Worm (Caenorhabditis elegans) whole organism, early embryonic: Measurements from ENCODE around the gene R02D5.3.

Experiments
- B0310.2 ChIP-seq: sonication (generic microtip); optimal IDR thresholded peaks from 2 replicates; lab custom pipeline; 2016; ENCODE audit warnings: mild to moderate bottlenecking, missing genetic modification characterization, missing compliant biosample characterization
- F13C5.2 ChIP-seq: sonication (generic microtip); optimal IDR thresholded peaks from 2 replicates; lab custom pipeline; 2017; ENCODE audit warnings: mild to moderate bottlenecking, missing genetic modification characterization, inconsistent platforms, missing compliant biosample characterization
- aly-1 ChIP-seq: sonication (generic microtip); optimal IDR thresholded peaks from 2 replicates; lab custom pipeline; 2016; ENCODE audit warnings: missing genetic modification characterization, missing compliant biosample characterization
- ama-1 ChIP-seq: fragments of 150-350 bp; optimal IDR thresholded peaks from 2 replicates; lab custom pipeline; 2014
- ceh-13 ChIP-seq: fragments of 200-800 bp; sonication (Bioruptor generic); optimal IDR thresholded peaks from 2 replicates; lab custom pipeline; 2018; ENCODE audit warnings: mild to moderate bottlenecking, missing genetic modification characterization, missing compliant biosample characterization
- ceh-36 ChIP-seq: sonication (generic microtip); optimal IDR thresholded peaks from 2 replicates; lab custom pipeline; 2016; ENCODE audit warnings: missing genetic modification characterization, inconsistent platforms, missing compliant biosample characterization
- ets-7 ChIP-seq: sonication (generic microtip); optimal IDR thresholded peaks from 2 replicates; lab custom pipeline; 2016; ENCODE audit warnings: missing genotype, missing genetic modification characterization, missing compliant biosample characterization
- flt-1 ChIP-seq: fragments of 200-800 bp; sonication (Bioruptor generic); IDR thresholded peaks from 2 replicates; pipeline ENCODE4 v1.3.6; 2022; ENCODE audit warnings: missing genetic modification characterization, missing compliant biosample characterization
- hmbx-1 ChIP-seq: sonication (generic microtip); optimal IDR thresholded peaks from 2 replicates; lab custom pipeline; 2016; ENCODE audit warnings: mild to moderate bottlenecking, missing genetic modification characterization, missing compliant biosample characterization
- hmg-4 ChIP-seq: fragments of 200-800 bp; sonication (Bioruptor generic); optimal IDR thresholded peaks from 2 replicates; lab custom pipeline; 2018; ENCODE audit warnings: mild to moderate bottlenecking, missing genetic modification characterization, missing compliant biosample characterization
- hnd-1 ChIP-seq: sonication (generic microtip); optimal IDR thresholded peaks from 2 replicates; lab custom pipeline; 2016; ENCODE audit warnings: missing genetic modification characterization, missing compliant biosample characterization
- pes-1 ChIP-seq: fragments of 200-800 bp; sonication (Bioruptor generic); IDR thresholded peaks from 2 replicates; pipeline ENCODE4 v1.3.6; 2022; ENCODE audit warnings: missing genetic modification reagents, missing genetic modification characterization, missing compliant biosample characterization
- scrt-1 ChIP-seq: fragments of 200-800 bp; sonication (Bioruptor generic); IDR thresholded peaks from 2 replicates; pipeline ENCODE4 v1.3.6; 2022; ENCODE audit warnings: missing genetic modification characterization, missing compliant biosample characterization
- sea-1 ChIP-seq: fragments of 200-800 bp; sonication (Bioruptor generic); conservative IDR thresholded peaks from 2 replicates; pipeline ENCODE4 v1.3.6; 2022; ENCODE audit warnings: missing genetic modification characterization, missing compliant biosample characterization
- tbx-11 ChIP-seq: fragments of 200-800 bp; sonication (Bioruptor generic); IDR thresholded peaks from 2 replicates; pipeline ENCODE4 v1.3.6; 2022; ENCODE audit warnings: missing genetic modification characterization, missing compliant biosample characterization
- tbx-37 ChIP-seq: fragments of 200-800 bp; sonication (Bioruptor generic); conservative IDR thresholded peaks from 2 replicates; pipeline ENCODE4 v1.3.6; 2022; ENCODE audit warnings: missing genetic modification reagents, missing genetic modification characterization, missing compliant biosample characterization
- tra-4 ChIP-seq: sonication (generic microtip); optimal IDR thresholded peaks from 2 replicates; lab custom pipeline; 2017; ENCODE audit warnings: missing genetic modification characterization, missing compliant biosample characterization

R02D5.3 gene

DNA sequence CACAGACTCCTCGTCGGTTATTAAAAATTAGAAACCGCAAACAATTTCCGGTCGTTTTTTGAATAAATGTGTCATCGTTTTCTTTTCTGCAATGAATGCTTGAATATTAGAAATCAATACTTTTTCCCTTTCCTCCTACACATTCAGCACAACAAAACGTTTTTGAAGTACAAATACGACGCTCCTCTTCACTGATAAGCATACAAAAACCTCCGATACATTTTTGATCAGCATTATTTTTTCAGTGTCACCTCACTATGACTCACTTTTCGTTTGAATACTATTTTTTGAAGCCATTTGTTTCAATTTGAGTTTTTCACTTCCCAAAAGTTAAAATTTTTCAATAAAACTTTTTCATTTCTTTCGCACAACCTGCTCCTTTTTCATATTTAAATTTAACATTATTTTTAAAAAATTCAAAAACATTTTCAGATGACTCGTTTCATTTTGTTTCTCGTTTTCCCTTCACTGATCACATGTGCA, at the start of gene R02D5.3:
R02D5.3 (plus strand) TSS at position 433 of the 483 bp plus-strand sequence.
- no peak for TF ChIP-seq hmbx-1 (tag; lab: Kevin White, UChicago)
- no peak for TF ChIP-seq scrt-1 (GFP tag; lab: Robert Waterston, UW)
- TF ChIP-seq sea-1 (GFP tag; lab: Robert Waterston, UW), result no peak
- no peak for TF ChIP-seq pes-1 (GFP tag; lab: Robert Waterston, UW)
- TF ChIP-seq ets-7 (tag; lab: Kevin White, UChicago), result no peak
- TF ChIP-seq ceh-36 (tag; lab: Kevin White, UChicago), result no peak
- no peak for TF ChIP-seq hnd-1 (tag; lab: Kevin White, UChicago)

DNA sequence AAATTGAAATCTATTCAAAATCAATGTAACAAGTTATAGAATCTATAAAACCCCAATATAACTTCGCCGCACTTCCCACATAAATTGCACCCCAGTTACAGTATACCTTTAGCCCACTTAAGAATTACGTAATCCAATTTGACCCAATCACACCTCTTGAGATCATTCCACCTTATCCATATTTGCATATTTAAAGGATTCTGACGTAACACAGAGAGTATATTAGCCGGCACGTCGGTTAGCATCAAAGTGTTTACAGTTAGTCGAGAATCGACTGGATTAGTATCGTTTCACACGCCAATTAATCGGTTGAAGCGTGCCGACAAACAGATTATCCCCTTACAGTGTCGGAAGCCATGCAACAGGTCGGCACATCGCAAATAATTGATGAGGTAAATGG, 49.4 kb upstream of the R02D5.3 start:
- TF ChIP-seq ceh-36 (tag; lab: Kevin White, UChicago) (peak; percentile 71), pes-1 (GFP tag; lab: Robert Waterston, UW) (no peak)

DNA sequence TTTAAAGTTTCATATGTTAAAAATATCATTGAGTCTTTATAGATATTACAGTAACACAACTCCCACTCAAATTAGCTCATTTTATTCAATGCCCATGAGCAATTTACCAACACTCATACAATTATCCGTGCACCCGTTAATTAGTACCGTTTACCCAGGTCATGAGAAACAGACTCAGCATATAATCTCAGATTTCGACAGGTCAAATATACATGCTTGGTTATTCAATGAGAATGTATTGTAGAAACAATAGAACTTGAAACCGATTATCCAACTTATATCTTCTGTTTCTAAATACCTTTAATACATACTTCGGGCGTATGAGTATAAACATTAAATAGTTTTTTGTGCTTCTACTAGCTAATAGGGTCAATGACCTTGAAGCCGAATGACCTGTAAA, 46.8 kb upstream of the R02D5.3 start:
- TF ChIP-seq aly-1, result no peak
- no peak for TF ChIP-seq tbx-37 (GFP tag; lab: Robert Waterston, UW)
- no peak for TF ChIP-seq ceh-36 (tag; lab: Kevin White, UChicago)

DNA sequence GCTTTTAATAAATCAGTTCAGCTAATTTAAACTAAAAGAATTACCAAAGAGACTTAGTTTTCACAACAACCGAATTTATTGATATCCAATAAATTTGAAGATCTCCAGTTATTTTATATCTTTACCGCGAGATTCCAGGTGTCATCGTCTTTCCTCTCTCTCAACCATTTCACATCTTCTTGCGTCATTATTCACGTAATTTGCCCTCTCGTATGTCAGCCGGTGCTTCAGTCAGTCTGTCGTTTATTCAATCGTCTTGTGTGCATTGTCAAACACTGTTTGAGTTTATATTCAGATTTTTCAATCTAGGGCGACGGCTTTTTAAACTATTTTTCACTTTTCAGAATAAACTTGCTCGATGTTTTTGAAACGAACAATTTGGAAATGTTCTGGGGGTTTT, 45.6 kb upstream of the R02D5.3 start:
- TF ChIP-seq hmbx-1 (tag; lab: Kevin White, UChicago) (no peak), sea-1 (GFP tag; lab: Robert Waterston, UW) (no peak), ets-7 (tag; lab: Kevin White, UChicago) (no peak), aly-1 (no peak), ama-1 (lab: Kevin White, UChicago) (no peak), hnd-1 (tag; lab: Kevin White, UChicago) (no peak), F13C5.2 (tag; lab: Kevin White, UChicago) (no peak), flt-1 (GFP tag; lab: Robert Waterston, UW) (no peak), B0310.2 (tag; lab: Kevin White, UChicago) (no peak), tra-4 (tag; lab: Kevin White, UChicago) (no peak), tbx-37 (GFP tag; lab: Robert Waterston, UW) (no peak), ceh-13 (GFP tag; lab: Kevin White, UChicago) (no peak), hmg-4 (GFP tag; lab: Kevin White, UChicago) (no peak), scrt-1 (GFP tag; lab: Robert Waterston, UW) (no peak), tbx-11 (GFP tag; lab: Robert Waterston, UW) (no peak)

DNA sequence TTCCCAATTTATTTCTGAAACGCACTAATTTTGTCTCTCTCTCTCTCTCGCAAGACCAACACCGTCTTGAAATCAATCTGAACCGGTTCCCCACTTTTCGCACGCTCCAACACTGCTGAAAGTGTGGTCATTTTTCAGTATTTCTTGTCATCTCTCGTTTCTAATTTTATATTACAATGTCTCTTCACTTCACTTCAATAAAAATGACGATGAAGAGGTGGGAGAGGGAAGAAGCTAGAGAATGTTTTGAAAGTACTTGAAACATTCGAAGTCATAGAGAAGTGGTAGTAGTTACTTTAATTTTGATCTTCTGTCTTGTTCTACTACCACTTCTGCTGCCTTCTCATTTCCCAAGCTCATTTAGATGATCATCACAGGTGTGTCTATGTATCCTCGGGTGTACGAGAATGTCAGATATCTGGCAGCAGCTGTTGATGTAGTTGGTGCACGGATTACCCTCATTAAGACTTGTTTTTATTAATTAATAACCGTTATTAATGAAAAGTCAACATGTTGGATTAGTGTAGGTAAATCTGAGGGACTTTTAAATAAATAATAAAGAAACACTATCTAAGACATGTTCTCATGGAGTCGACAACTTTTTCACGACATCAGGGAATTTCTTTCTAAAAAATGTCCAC, 44.7 kb upstream of the R02D5.3 start:
- no peak for TF ChIP-seq hmbx-1 (tag; lab: Kevin White, UChicago)
- no peak for TF ChIP-seq B0310.2 (tag; lab: Kevin White, UChicago)
- TF ChIP-seq ama-1 (lab: Kevin White, UChicago), result no peak
- TF ChIP-seq ceh-13 (GFP tag; lab: Kevin White, UChicago), result no peak
- TF ChIP-seq aly-1, result no peak
- TF ChIP-seq scrt-1 (GFP tag; lab: Robert Waterston, UW), result no peak
- no peak for TF ChIP-seq tra-4 (tag; lab: Kevin White, UChicago)
- no peak for TF ChIP-seq tbx-37 (GFP tag; lab: Robert Waterston, UW)
- TF ChIP-seq pes-1 (GFP tag; lab: Robert Waterston, UW), result no peak
- no peak for TF ChIP-seq hnd-1 (tag; lab: Kevin White, UChicago)
- TF ChIP-seq sea-1 (GFP tag; lab: Robert Waterston, UW), result no peak
- no peak for TF ChIP-seq F13C5.2 (tag; lab: Kevin White, UChicago)
- TF ChIP-seq ets-7 (tag; lab: Kevin White, UChicago), result no peak

DNA sequence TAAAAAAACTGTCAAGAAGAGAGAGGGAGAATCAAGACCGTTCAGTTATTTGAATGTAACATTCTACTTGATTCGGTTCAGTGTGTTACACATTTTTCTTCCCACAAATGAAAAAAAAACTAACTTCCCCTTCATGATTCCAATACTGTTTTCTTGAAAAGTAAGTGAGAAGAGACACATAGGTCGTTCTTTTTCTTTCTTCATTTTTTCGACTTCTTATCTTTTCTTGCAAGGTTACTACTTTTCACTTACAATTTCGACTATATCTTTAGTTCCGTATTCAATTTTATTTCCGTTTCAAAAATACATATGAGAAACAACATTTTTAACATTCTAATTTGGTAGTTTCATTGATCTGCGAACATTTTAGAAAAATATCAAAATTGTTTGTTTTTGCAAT, 43.7 kb upstream of the R02D5.3 start:
- no peak for TF ChIP-seq sea-1 (GFP tag; lab: Robert Waterston, UW)

DNA sequence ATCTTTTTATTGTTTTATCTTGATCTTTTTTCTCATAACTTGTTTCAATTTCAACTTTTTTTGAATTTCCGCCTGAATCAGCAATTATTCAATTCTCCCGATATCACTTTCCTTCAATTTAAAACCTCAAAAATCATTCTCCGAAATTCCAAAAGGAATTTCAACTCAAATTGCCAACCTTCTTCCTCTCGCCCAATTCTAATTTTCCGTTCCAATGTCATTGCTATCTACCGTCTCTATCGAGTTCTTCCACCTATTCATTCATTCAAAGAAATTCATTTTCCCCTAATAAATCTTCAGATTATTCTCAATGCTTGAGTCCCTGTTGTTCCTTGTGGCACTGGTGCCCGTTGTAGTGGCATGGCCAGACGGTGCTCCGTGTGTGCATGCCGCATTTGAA, 42.1 kb upstream of the R02D5.3 start, which contains the start of gene F23B12.4:
F23B12.4 (plus strand) TSS at position 301 of the 400 bp plus-strand sequence.
- TF ChIP-seq scrt-1 (GFP tag; lab: Robert Waterston, UW) (no peak), tra-4 (tag; lab: Kevin White, UChicago) (no peak), F13C5.2 (tag; lab: Kevin White, UChicago) (no peak), pes-1 (GFP tag; lab: Robert Waterston, UW) (no peak), tbx-37 (GFP tag; lab: Robert Waterston, UW) (no peak), hmg-4 (GFP tag; lab: Kevin White, UChicago) (no peak), hnd-1 (tag; lab: Kevin White, UChicago) (no peak), sea-1 (GFP tag; lab: Robert Waterston, UW) (no peak), B0310.2 (tag; lab: Kevin White, UChicago) (no peak), ceh-36 (tag; lab: Kevin White, UChicago) (no peak), ama-1 (lab: Kevin White, UChicago) (no peak), hmbx-1 (tag; lab: Kevin White, UChicago) (no peak), ceh-13 (GFP tag; lab: Kevin White, UChicago) (no peak), ets-7 (tag; lab: Kevin White, UChicago) (no peak), flt-1 (GFP tag; lab: Robert Waterston, UW) (no peak), tbx-11 (GFP tag; lab: Robert Waterston, UW) (no peak), aly-1 (no peak)

DNA sequence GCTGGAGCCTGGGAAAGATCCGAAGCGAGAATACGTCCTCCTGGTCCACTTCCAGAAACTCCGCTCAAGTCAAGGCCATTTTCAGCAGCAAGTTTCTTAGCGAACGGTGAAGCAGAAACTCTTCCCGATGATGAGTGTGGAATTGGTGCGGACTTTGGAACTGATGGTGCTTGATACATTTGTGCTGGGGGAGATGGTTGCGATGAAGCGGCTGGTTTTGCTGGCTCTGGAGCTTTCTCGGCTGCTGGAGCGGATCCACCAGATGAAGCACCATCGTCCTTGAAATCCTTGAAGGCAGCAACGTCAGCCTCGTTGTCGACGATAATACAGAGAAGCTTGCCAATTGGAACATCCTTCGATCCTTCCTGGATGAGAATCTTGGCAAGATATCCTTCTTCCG, 36.5 kb upstream of the R02D5.3 start:
- TF ChIP-seq hnd-1 (tag; lab: Kevin White, UChicago), result no peak
- TF ChIP-seq tbx-11 (GFP tag; lab: Robert Waterston, UW), result no peak
- TF ChIP-seq aly-1, result no peak
